Worm (Caenorhabditis elegans) whole organism, young adult: ENCODE data around the gene F36H5.17.

Experiments used
- F22D6.2 ChIP-seq: sonication (generic microtip); optimal IDR thresholded peaks from 2 replicates; lab custom pipeline; 2016; ENCODE audit warnings: mild to moderate bottlenecking, missing genetic modification characterization, missing compliant biosample characterization
- F39B2.1 ChIP-seq: fragments of 200-800 bp; sonication (Bioruptor generic); IDR thresholded peaks from 2 replicates; pipeline ENCODE4 v1.3.6; 2022; ENCODE audit warnings: missing genetic modification reagents, missing genetic modification characterization, missing compliant biosample characterization
- T26A5.8 ChIP-seq: sonication (generic microtip); optimal IDR thresholded peaks from 2 replicates; lab custom pipeline; 2016; ENCODE audit warnings: missing genetic modification characterization, missing compliant biosample characterization
- Y67H2A.10 ChIP-seq: fragments of 200-800 bp; sonication (Bioruptor generic); conservative IDR thresholded peaks from 2 replicates; pipeline ENCODE4 v1.3.6; 2022; ENCODE audit warnings: missing genetic modification reagents, missing genetic modification characterization, missing compliant biosample characterization
- Y95B8A.8 ChIP-seq: fragments of 200-800 bp; sonication (Bioruptor generic); IDR thresholded peaks from 2 replicates; pipeline ENCODE4 v1.3.6; 2022; ENCODE audit warnings: missing genetic modification reagents, missing genetic modification characterization, missing compliant biosample characterization
- ama-1 ChIP-seq, 3 experiments: fragments of 150-350 bp in 1 of 3; sonication (generic microtip) in 2 of 3; optimal IDR thresholded peaks; 2 replicates each; lab custom pipeline; 2014 to 2018; ENCODE audit warnings: missing biosample characterization in 2 of 3, missing genetic modification characterization in 2 of 3, missing genetic modification reagents in 2 of 3
- ceh-58 ChIP-seq: fragments of 200-800 bp; sonication (Bioruptor generic); IDR thresholded peaks from 2 replicates; pipeline ENCODE4 v1.3.6; 2022; ENCODE audit warnings: missing genetic modification characterization, missing compliant biosample characterization
- hrde-1 ChIP-seq: sonication (generic microtip); optimal IDR thresholded peaks from 2 replicates; lab custom pipeline; 2016; ENCODE audit warnings: missing genetic modification characterization, mild to moderate bottlenecking, missing compliant biosample characterization, moderate library complexity, missing genotype, missing genetic modification reagents, borderline replicate concordance
- lin-40 ChIP-seq: sonication (generic microtip); optimal IDR thresholded peaks from 2 replicates; lab custom pipeline; 2016; ENCODE audit warnings: missing genetic modification characterization, mild to moderate bottlenecking, missing compliant biosample characterization, missing genotype, missing genetic modification reagents
- mes-4 ChIP-seq: sonication (generic microtip); optimal IDR thresholded peaks from 2 replicates; lab custom pipeline; 2016; ENCODE audit warnings: missing genotype, missing genetic modification characterization, missing compliant biosample characterization
- mxl-1 ChIP-seq: sonication (generic microtip); optimal IDR thresholded peaks from 2 replicates; lab custom pipeline; 2016; ENCODE audit warnings: missing genetic modification characterization, missing compliant biosample characterization
- pha-4 ChIP-seq: fragments of 150-350 bp; sonication (generic microtip); optimal IDR thresholded peaks from 2 replicates; lab custom pipeline; 2014; ENCODE audit warnings: missing biosample characterization, missing genetic modification reagents, missing genetic modification characterization

DNA sequence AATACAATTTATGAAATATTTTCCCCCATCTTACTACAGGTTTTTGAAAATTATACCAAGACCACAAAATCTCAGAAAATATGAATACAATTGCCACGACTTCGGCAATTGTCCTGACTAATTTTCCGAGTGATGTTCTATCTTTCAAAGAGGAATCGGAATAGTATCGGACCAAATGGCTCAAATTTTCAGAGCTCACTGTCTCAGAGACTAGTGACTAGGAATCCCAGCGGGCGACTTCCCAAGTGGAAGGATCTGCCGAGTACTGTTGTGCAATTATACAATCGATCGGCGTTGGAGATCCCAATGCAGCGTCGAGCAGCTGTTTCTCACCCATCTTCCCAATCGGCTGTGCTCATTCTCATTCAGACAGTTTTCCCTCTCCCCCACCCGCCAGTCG is 30.2 kb downstream of the F36H5.17 start, which contains the start of gene F45C12.17:
- TF ChIP-seq mxl-1 (no peak), Y95B8A.8 (GFP tag; lab: Robert Waterston, UW) (no peak), Y67H2A.10 (GFP tag; lab: Robert Waterston, UW) (no peak), ceh-58 (no peak), F22D6.2 (tag; lab: Kevin White, UChicago) (no peak), mes-4 (tag; lab: Kevin White, UChicago) (no peak), pha-4 (no peak), ama-1 (optimal IDR thresholded peaks at IDR 0.05; lab: Kevin White, UChicago) (no peak), ama-1 (GFP tag; optimal IDR thresholded peaks at IDR 0.05; lab: Kevin White, UChicago) (no peak), F39B2.1 (no peak), T26A5.8 (no peak), hrde-1 (no peak), lin-40 (tag; lab: Kevin White, UChicago) (no peak)
